Worm (Caenorhabditis elegans) whole organism, mixed stage, embryonic: ENCODE data around the gene ZK792.7.

Experiments
- ces-1 ChIP-seq: fragments of 150-350 bp; optimal IDR thresholded peaks from 2 replicates; lab custom pipeline; 2014; ENCODE audit warnings: missing biosample characterization, missing genetic modification reagents, missing genetic modification characterization
- cnd-1 ChIP-seq: fragments of 200-800 bp; sonication (Bioruptor generic); optimal IDR thresholded peaks from 2 replicates; lab custom pipeline; 2018; ENCODE audit warnings: mild to moderate bottlenecking, missing genetic modification characterization, missing compliant biosample characterization
- ham-2 ChIP-seq: fragments of 200-800 bp; sonication (Bioruptor generic); optimal IDR thresholded peaks from 2 replicates; lab custom pipeline; 2018; ENCODE audit warnings: mild to moderate bottlenecking, missing genetic modification characterization, missing compliant biosample characterization
- lin-13 ChIP-seq: fragments of 150-350 bp; optimal IDR thresholded peaks from 2 replicates; lab custom pipeline; 2014; ENCODE audit warnings: missing biosample characterization, missing genetic modification characterization
- lsy-2 ChIP-seq: fragments of 150-350 bp; optimal IDR thresholded peaks from 2 replicates; lab custom pipeline; 2014; ENCODE audit warnings: missing biosample characterization, missing genetic modification characterization
- mab-5 ChIP-seq: fragments of 150-350 bp; optimal IDR thresholded peaks from 2 replicates; lab custom pipeline; 2014; ENCODE audit warnings: missing biosample characterization, missing genetic modification characterization
- nhr-2 ChIP-seq: fragments of 150-350 bp; optimal IDR thresholded peaks from 2 replicates; lab custom pipeline; 2014; ENCODE audit warnings: missing biosample characterization, missing genetic modification characterization
- nhr-237 ChIP-seq: fragments of 150-350 bp; optimal IDR thresholded peaks from 2 replicates; lab custom pipeline; 2014; ENCODE audit warnings: missing biosample characterization, missing genetic modification characterization
- nhr-28 ChIP-seq: fragments of 150-350 bp; optimal IDR thresholded peaks from 2 replicates; lab custom pipeline; 2014; ENCODE audit warnings: missing biosample characterization, missing genetic modification characterization
- unc-120 ChIP-seq: sonication (generic microtip); optimal IDR thresholded peaks from 2 replicates; lab custom pipeline; 2017; ENCODE audit warnings: missing genetic modification characterization, missing compliant biosample characterization; ENCODE audit not compliant: poor library complexity, severe bottlenecking
- unc-39 ChIP-seq: fragments of 150-350 bp; optimal IDR thresholded peaks from 2 replicates; lab custom pipeline; 2014; ENCODE audit warnings: missing biosample characterization, missing genetic modification characterization
- unc-62 ChIP-seq: fragments of 150-350 bp; optimal IDR thresholded peaks from 2 replicates; lab custom pipeline; 2014; ENCODE audit warnings: missing biosample characterization, missing genetic modification reagents, missing genetic modification characterization
- ztf-11 ChIP-seq: fragments of 150-350 bp; optimal IDR thresholded peaks from 2 replicates; lab custom pipeline; 2014; ENCODE audit warnings: missing biosample characterization, missing genetic modification characterization

- TF ChIP-seq unc-62: no peak
- TF ChIP-seq lin-13 (tag; lab: Kevin White, UChicago): no peak
- no peak for TF ChIP-seq ces-1
- TF ChIP-seq cnd-1 (tag; lab: Kevin White, UChicago): no peak
- no peak for TF ChIP-seq ham-2 (GFP tag; lab: Kevin White, UChicago)
- TF ChIP-seq nhr-2 (tag; lab: Kevin White, UChicago): no peak
- no peak for TF ChIP-seq unc-39 (tag; lab: Kevin White, UChicago)
- TF ChIP-seq nhr-28 (tag; lab: Kevin White, UChicago): no peak
- TF ChIP-seq lsy-2: no peak
- TF ChIP-seq ztf-11 (tag; lab: Kevin White, UChicago): no peak
- TF ChIP-seq nhr-237: no peak
- no peak for TF ChIP-seq mab-5 (tag; lab: Kevin White, UChicago)
- TF ChIP-seq unc-120 (tag; lab: Kevin White, UChicago): no peak
These were observed 48.9 kb upstream of the ZK792.7 start for ce11 chrIV:11645354-11645753.
